Worm (Caenorhabditis elegans) whole organism, L2 larva: ENCODE measurements around the gene ZC455.1.

Experiments
- lsy-2 ChIP-seq, 2 experiments: fragments of 150-350 bp in 1 of 2; sonication (generic microtip) in 1 of 2; optimal IDR thresholded peaks; 2 replicates each; lab custom pipeline; 2014 to 2017; ENCODE audit warnings: missing biosample characterization in 2 of 2, missing genetic modification characterization in 2 of 2
- nhr-11 ChIP-seq: fragments of 150-350 bp; optimal IDR thresholded peaks from 2 replicates; lab custom pipeline; 2014; ENCODE audit warnings: missing biosample characterization, missing genetic modification characterization
- sem-4 ChIP-seq: fragments of 150-350 bp; optimal IDR thresholded peaks from 2 replicates; lab custom pipeline; 2014; ENCODE audit warnings: missing biosample characterization, missing genetic modification reagents, missing genetic modification characterization

DNA sequence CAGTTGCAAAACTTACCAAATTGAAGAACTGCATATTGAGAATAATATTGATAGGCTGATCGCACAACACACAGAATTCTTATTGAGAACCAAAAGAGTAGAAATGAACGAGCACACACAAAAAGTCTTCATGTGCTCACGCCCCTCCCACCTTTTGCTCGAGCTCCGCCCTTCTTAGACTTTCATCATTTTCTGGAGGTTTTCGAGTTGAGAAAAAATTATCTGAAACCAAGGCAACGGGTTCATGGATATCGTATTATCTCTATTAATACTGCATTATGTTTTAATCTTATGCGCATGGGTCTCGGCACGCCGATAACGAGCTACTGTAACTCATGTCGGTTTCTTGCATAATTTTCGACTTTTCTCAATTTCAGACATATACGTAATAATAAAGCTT lies 47.4 kb upstream of the ZC455.1 start, which contains the start of gene R11D1.12:
- no peak for TF ChIP-seq nhr-11
- TF ChIP-seq sem-4 (tag; lab: Kevin White, UChicago), result no peak
- TF ChIP-seq lsy-2 (tag; optimal IDR thresholded peaks at IDR 0.05; lab: Kevin White, UChicago), result no peak
